Worm (Caenorhabditis elegans) whole organism, early embryonic: Measurements from ENCODE around the gene rmd-3.

Experiments
- B0310.2 ChIP-seq: sonication (generic microtip); optimal IDR thresholded peaks from 2 replicates; lab custom pipeline; 2016; ENCODE audit warnings: mild to moderate bottlenecking, missing genetic modification characterization, missing compliant biosample characterization
- aly-1 ChIP-seq: sonication (generic microtip); optimal IDR thresholded peaks from 2 replicates; lab custom pipeline; 2016; ENCODE audit warnings: missing genetic modification characterization, missing compliant biosample characterization
- ama-1 ChIP-seq: fragments of 150-350 bp; optimal IDR thresholded peaks from 2 replicates; lab custom pipeline; 2014
- ceh-13 ChIP-seq: fragments of 200-800 bp; sonication (Bioruptor generic); optimal IDR thresholded peaks from 2 replicates; lab custom pipeline; 2018; ENCODE audit warnings: mild to moderate bottlenecking, missing genetic modification characterization, missing compliant biosample characterization
- ceh-36 ChIP-seq: sonication (generic microtip); optimal IDR thresholded peaks from 2 replicates; lab custom pipeline; 2016; ENCODE audit warnings: missing genetic modification characterization, inconsistent platforms, missing compliant biosample characterization
- ets-7 ChIP-seq: sonication (generic microtip); optimal IDR thresholded peaks from 2 replicates; lab custom pipeline; 2016; ENCODE audit warnings: missing genotype, missing genetic modification characterization, missing compliant biosample characterization
- flt-1 ChIP-seq: fragments of 200-800 bp; sonication (Bioruptor generic); IDR thresholded peaks from 2 replicates; pipeline ENCODE4 v1.3.6; 2022; ENCODE audit warnings: missing genetic modification characterization, missing compliant biosample characterization
- hmg-4 ChIP-seq: fragments of 200-800 bp; sonication (Bioruptor generic); optimal IDR thresholded peaks from 2 replicates; lab custom pipeline; 2018; ENCODE audit warnings: mild to moderate bottlenecking, missing genetic modification characterization, missing compliant biosample characterization
- pes-1 ChIP-seq: fragments of 200-800 bp; sonication (Bioruptor generic); IDR thresholded peaks from 2 replicates; pipeline ENCODE4 v1.3.6; 2022; ENCODE audit warnings: missing genetic modification reagents, missing genetic modification characterization, missing compliant biosample characterization
- tbx-11 ChIP-seq: fragments of 200-800 bp; sonication (Bioruptor generic); IDR thresholded peaks from 2 replicates; pipeline ENCODE4 v1.3.6; 2022; ENCODE audit warnings: missing genetic modification characterization, missing compliant biosample characterization
- tra-4 ChIP-seq: sonication (generic microtip); optimal IDR thresholded peaks from 2 replicates; lab custom pipeline; 2017; ENCODE audit warnings: missing genetic modification characterization, missing compliant biosample characterization

DNA sequence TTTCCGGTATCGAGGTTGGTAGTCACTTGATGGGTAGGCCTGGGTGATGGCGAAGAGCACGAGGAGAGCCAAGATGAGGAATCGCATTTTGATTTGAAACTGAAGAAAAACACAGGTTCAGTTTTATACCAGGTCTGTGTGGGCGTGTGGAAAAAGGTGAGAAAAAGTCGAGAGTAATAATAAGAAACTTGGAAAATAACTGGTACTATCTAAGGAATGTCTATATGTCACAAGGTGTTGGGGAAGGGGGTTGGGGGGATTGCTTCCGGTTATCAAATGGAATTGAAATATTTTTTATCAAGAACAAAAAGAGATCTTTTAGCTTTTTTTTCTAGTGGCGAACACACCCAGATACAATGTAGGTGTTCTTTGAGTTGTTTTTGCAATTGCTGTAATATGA, 19.8 kb downstream of the rmd-3 start, which contains the start of gene nlp-51:
- TF ChIP-seq ama-1 (lab: Kevin White, UChicago), result no peak
- no peak for TF ChIP-seq B0310.2 (tag; lab: Kevin White, UChicago)
- no peak for TF ChIP-seq tra-4 (tag; lab: Kevin White, UChicago)
- no peak for TF ChIP-seq flt-1 (GFP tag; lab: Robert Waterston, UW)
- no peak for TF ChIP-seq ceh-13 (GFP tag; lab: Kevin White, UChicago)
- TF ChIP-seq ets-7 (tag; lab: Kevin White, UChicago), result no peak
- TF ChIP-seq hmg-4 (GFP tag; lab: Kevin White, UChicago), result no peak
- TF ChIP-seq aly-1, result no peak
- no peak for TF ChIP-seq ceh-36 (tag; lab: Kevin White, UChicago)
- no peak for TF ChIP-seq pes-1
- TF ChIP-seq tbx-11 (GFP tag; lab: Robert Waterston, UW), result no peak
